Fruit fly (Drosophila melanogaster) whole organism, embryonic: ENCODE data around the gene CG42525.
A peak's percentile ranks its signal among the peaks of the same experiment; 100 is the strongest.

Source experiments
- ATbp ChIP-seq: fragments of 200-800 bp; sonication (Bioruptor generic); optimal IDR thresholded peaks from 2 replicates; lab custom pipeline; 2017; ENCODE audit warnings: missing biosample characterization, mild to moderate bottlenecking, missing genetic modification characterization, missing genetic modification reagents
- B-H2 ChIP-seq: fragments of 200-800 bp; sonication (Bioruptor generic); optimal IDR thresholded peaks from 2 replicates; lab custom pipeline; 2018; ENCODE audit warnings: missing biosample characterization, mild to moderate bottlenecking, missing genetic modification characterization
- Bgb ChIP-seq: fragments of 200-800 bp; sonication (Bioruptor generic); IDR thresholded peaks from 2 replicates; pipeline ENCODE4 v1.3.6; 2022; ENCODE audit warnings: missing biosample characterization, missing genetic modification characterization; ENCODE audit not compliant: partially characterized antibody
- CG1024 ChIP-seq: fragments of 200-800 bp; sonication (Bioruptor generic); IDR thresholded peaks from 2 replicates; pipeline ENCODE4 v1.3.6; 2022; ENCODE audit warnings: missing biosample characterization, missing genetic modification characterization
- CG15514 ChIP-seq: fragments of 200-800 bp; sonication (Bioruptor generic); optimal IDR thresholded peaks from 3 replicates; lab custom pipeline; 2017; ENCODE audit warnings: missing biosample characterization, missing genetic modification characterization, mild to moderate bottlenecking, moderate library complexity, missing genetic modification reagents
- CG15601 ChIP-seq: fragments of 200-800 bp; sonication (Bioruptor generic); optimal IDR thresholded peaks from 3 replicates; lab custom pipeline; 2019; ENCODE audit warnings: missing biosample characterization, mild to moderate bottlenecking, missing genetic modification characterization, moderate library complexity
- CG15696 ChIP-seq: fragments of 200-800 bp; sonication (Bioruptor generic); optimal IDR thresholded peaks from 2 replicates; lab custom pipeline; 2019; ENCODE audit warnings: missing biosample characterization, mild to moderate bottlenecking, missing genetic modification characterization, moderate library complexity
- CG16815 ChIP-seq: fragments of 200-800 bp; sonication (Bioruptor generic); optimal IDR thresholded peaks from 3 replicates; lab custom pipeline; 2017; ENCODE audit warnings: missing biosample characterization, mild to moderate bottlenecking, missing genetic modification characterization
- CG17385 ChIP-seq: fragments of 200-800 bp; sonication (Bioruptor generic); optimal IDR thresholded peaks from 3 replicates; lab custom pipeline; 2018; ENCODE audit warnings: missing biosample characterization, mild to moderate bottlenecking, missing genetic modification characterization
- CG2199 ChIP-seq: fragments of 200-800 bp; sonication (Bioruptor generic); IDR thresholded peaks from 3 replicates; pipeline ENCODE4 v1.3.6; 2022; ENCODE audit warnings: missing biosample characterization, missing genetic modification characterization
- CG3163 ChIP-seq: fragments of 200-800 bp; sonication (Bioruptor generic); optimal IDR thresholded peaks from 3 replicates; lab custom pipeline; 2016; ENCODE audit warnings: missing biosample characterization, missing genetic modification characterization
- CG4282 ChIP-seq: fragments of 200-800 bp; sonication (Bioruptor generic); optimal IDR thresholded peaks from 2 replicates; lab custom pipeline; 2016; ENCODE audit warnings: missing biosample characterization, missing genetic modification characterization
- CG4707 ChIP-seq: fragments of 200-800 bp; sonication (Bioruptor generic); optimal IDR thresholded peaks from 2 replicates; lab custom pipeline; 2018; ENCODE audit warnings: missing biosample characterization, mild to moderate bottlenecking, missing genetic modification characterization, moderate library complexity
- CG4730 ChIP-seq: fragments of 200-800 bp; sonication (Bioruptor generic); IDR thresholded peaks from 2 replicates; pipeline ENCODE4 v1.3.6; 2022; ENCODE audit warnings: missing biosample characterization, missing genetic modification characterization
- CG6813 ChIP-seq: fragments of 200-800 bp; sonication (Bioruptor generic); optimal IDR thresholded peaks from 2 replicates; lab custom pipeline; 2017; ENCODE audit warnings: missing biosample characterization, missing genetic modification characterization, mild to moderate bottlenecking, moderate library complexity, missing genetic modification reagents
- CG7745 ChIP-seq: fragments of 200-800 bp; sonication (Bioruptor generic); optimal IDR thresholded peaks from 2 replicates; lab custom pipeline; 2018; ENCODE audit warnings: missing biosample characterization, mild to moderate bottlenecking, missing genetic modification characterization, moderate library complexity
- CG8290 ChIP-seq, 3 experiments: fragments of 200-800 bp; sonication (Bioruptor generic); optimal IDR thresholded peaks; 2 replicates each; lab custom pipeline; 2016 to 2019; ENCODE audit warnings: missing biosample characterization in 3 of 3, missing genetic modification characterization in 3 of 3, mild to moderate bottlenecking in 2 of 3, moderate library complexity in 1 of 3
- CG9932 ChIP-seq: fragments of 200-800 bp; sonication (Bioruptor generic); IDR thresholded peaks from 2 replicates; pipeline ENCODE4 v1.3.6; 2022; ENCODE audit warnings: missing biosample characterization, missing genetic modification characterization
- CrebB ChIP-seq: fragments of 200-800 bp; sonication (Bioruptor generic); optimal IDR thresholded peaks from 3 replicates; lab custom pipeline; 2018; ENCODE audit warnings: missing biosample characterization, mild to moderate bottlenecking, missing genetic modification characterization
- Deaf1 ChIP-seq: fragments of 200-800 bp; optimal IDR thresholded peaks from 3 replicates; lab custom pipeline; 2019; ENCODE audit warnings: missing biosample characterization, mild to moderate bottlenecking, missing genetic modification characterization, moderate library complexity
- Eip74EF ChIP-seq, 2 experiments: fragments of 200-800 bp in 1 of 2; fragments of >200 bp in 1 of 2; sonication (Bioruptor generic) in 1 of 2; optimal IDR thresholded peaks; 2 replicates each; lab custom pipeline; 2017 to 2019; ENCODE audit warnings: missing biosample characterization in 2 of 2, missing genetic modification characterization in 2 of 2, mild to moderate bottlenecking in 1 of 2, moderate library complexity in 1 of 2
- Hand ChIP-seq: fragments of 200-800 bp; sonication (Bioruptor generic); optimal IDR thresholded peaks from 2 replicates; lab custom pipeline; 2017; ENCODE audit warnings: mild to moderate bottlenecking, missing biosample characterization, missing genetic modification reagents, missing genetic modification characterization
- HmgD ChIP-seq: fragments of 200-800 bp; sonication (Bioruptor generic); optimal IDR thresholded peaks from 3 replicates; lab custom pipeline; 2016; ENCODE audit warnings: missing biosample characterization, missing genetic modification characterization
- MESR4 ChIP-seq: fragments of 200-800 bp; sonication (Bioruptor generic); optimal IDR thresholded peaks from 2 replicates; lab custom pipeline; 2018; ENCODE audit warnings: missing biosample characterization, mild to moderate bottlenecking, missing genetic modification characterization, moderate library complexity
- Oaz ChIP-seq: fragments of 200-800 bp; sonication (Bioruptor generic); IDR thresholded peaks from 2 replicates; pipeline ENCODE4 v1.3.6; 2022; ENCODE audit warnings: missing biosample characterization, missing genetic modification characterization
- Ssrp ChIP-seq: fragments of 200-800 bp; sonication (Bioruptor generic); optimal IDR thresholded peaks from 2 replicates; lab custom pipeline; 2018; ENCODE audit warnings: missing biosample characterization, mild to moderate bottlenecking, missing genetic modification characterization, moderate library complexity
- ato ChIP-seq: fragments of 200-800 bp; sonication (Bioruptor generic); IDR thresholded peaks from 2 replicates; pipeline ENCODE4 v1.3.6; 2022; ENCODE audit warnings: missing biosample characterization, missing genetic modification characterization; ENCODE audit not compliant: partially characterized antibody
- bigmax ChIP-seq: fragments of 200-800 bp; sonication (Bioruptor generic); optimal IDR thresholded peaks from 2 replicates; lab custom pipeline; 2018; ENCODE audit warnings: missing biosample characterization, mild to moderate bottlenecking, missing genetic modification characterization
- bowl ChIP-seq: fragments of 200-800 bp; sonication (Bioruptor generic); IDR thresholded peaks from 2 replicates; pipeline ENCODE4 v1.3.6; 2022; ENCODE audit warnings: missing biosample characterization, missing genetic modification characterization
- cas ChIP-seq: fragments of 200-800 bp; sonication (Bioruptor generic); IDR thresholded peaks from 2 replicates; pipeline ENCODE4 v1.3.6; 2022; ENCODE audit warnings: missing biosample characterization, missing genetic modification characterization
- cato ChIP-seq: fragments of 200-800 bp; sonication (Bioruptor generic); optimal IDR thresholded peaks from 2 replicates; lab custom pipeline; 2016; ENCODE audit warnings: missing biosample characterization, missing genetic modification characterization, borderline replicate concordance
- chm ChIP-seq: fragments of 200-800 bp; sonication (Bioruptor generic); IDR thresholded peaks from 2 replicates; pipeline ENCODE4 v1.3.6; 2022; ENCODE audit warnings: missing biosample characterization, missing genetic modification characterization
- ci ChIP-seq: fragments of 200-800 bp; sonication (Bioruptor generic); IDR thresholded peaks from 3 replicates; pipeline ENCODE4 v1.3.6; 2022; ENCODE audit warnings: missing biosample characterization, missing genetic modification characterization
- da ChIP-seq: fragments of 200-800 bp; sonication (Bioruptor generic); optimal IDR thresholded peaks from 2 replicates; lab custom pipeline; 2016; ENCODE audit warnings: missing biosample characterization, missing genetic modification characterization
- dati ChIP-seq: fragments of 200-800 bp; sonication (Bioruptor generic); IDR thresholded peaks from 2 replicates; pipeline ENCODE4 v1.3.6; 2022; ENCODE audit warnings: missing biosample characterization, missing genetic modification characterization
- disco-r ChIP-seq: fragments of 200-800 bp; sonication (Bioruptor generic); optimal IDR thresholded peaks from 2 replicates; lab custom pipeline; 2016; ENCODE audit warnings: missing biosample characterization, missing genetic modification characterization
- dpn ChIP-seq, 2 experiments: fragments of 200-800 bp; sonication (Bioruptor generic); optimal IDR thresholded peaks; 3 replicates each; lab custom pipeline; 2016; ENCODE audit warnings: missing biosample characterization in 2 of 2, missing genetic modification characterization in 2 of 2
- ems ChIP-seq: fragments of 200-800 bp; sonication (Bioruptor generic); optimal IDR thresholded peaks from 3 replicates; lab custom pipeline; 2016; ENCODE audit warnings: missing biosample characterization, missing genetic modification characterization
- en ChIP-seq: fragments of 200-800 bp; sonication (Bioruptor generic); optimal IDR thresholded peaks from 2 replicates; lab custom pipeline; 2016; ENCODE audit warnings: missing biosample characterization, missing genetic modification characterization
- fd96Cb ChIP-seq: fragments of 200-800 bp; sonication (Bioruptor generic); optimal IDR thresholded peaks from 2 replicates; lab custom pipeline; 2018; ENCODE audit warnings: missing biosample characterization, mild to moderate bottlenecking, missing genetic modification characterization, moderate library complexity
- fru ChIP-seq: fragments of >200 bp; optimal IDR thresholded peaks from 2 replicates; lab custom pipeline; 2017
- pum ChIP-seq: fragments of 200-800 bp; sonication (Bioruptor generic); optimal IDR thresholded peaks from 2 replicates; lab custom pipeline; 2016; ENCODE audit warnings: missing biosample characterization, missing genetic modification characterization
- sr ChIP-seq: fragments of 200-800 bp; sonication (Bioruptor generic); IDR thresholded peaks from 3 replicates; pipeline ENCODE4 v1.3.6; 2022; ENCODE audit warnings: missing biosample characterization, missing genetic modification characterization
- tio ChIP-seq: fragments of 200-800 bp; sonication (Bioruptor generic); optimal IDR thresholded peaks from 2 replicates; lab custom pipeline; 2017; ENCODE audit warnings: missing biosample characterization, missing genetic modification characterization, inconsistent platforms
- toy ChIP-seq: fragments of 200-800 bp; sonication (Bioruptor generic); IDR thresholded peaks from 2 replicates; pipeline ENCODE4 v1.3.6; 2022; ENCODE audit warnings: missing biosample characterization, missing genetic modification characterization
- wek ChIP-seq: fragments of 200-800 bp; sonication (Bioruptor generic); optimal IDR thresholded peaks from 3 replicates; lab custom pipeline; 2018; ENCODE audit warnings: missing biosample characterization, mild to moderate bottlenecking, missing genetic modification characterization, moderate library complexity
- wor ChIP-seq: fragments of 200-800 bp; sonication (Bioruptor generic); IDR thresholded peaks from 2 replicates; pipeline ENCODE4 v1.3.6; 2022; ENCODE audit warnings: missing biosample characterization, missing genetic modification characterization
- zen ChIP-seq: fragments of 200-800 bp; sonication (Bioruptor generic); optimal IDR thresholded peaks from 3 replicates; lab custom pipeline; 2018; ENCODE audit warnings: missing biosample characterization, mild to moderate bottlenecking, missing genetic modification characterization, moderate library complexity

Gene CG42525

dm6 chr3L:3198447-3199402 is 9.2 kb upstream of the CG42525 start, which contains the start of the genes CG32276 and gry (continued):
- TF ChIP-seq pum (GFP tag; lab: Kevin White, UChicago) (peak; percentile 79), B-H2 (GFP tag; lab: Kevin White, UChicago) (peak; percentile 83), Oaz (peak; percentile 60), dati (GFP tag; lab: Robert Waterston, UW) (peak; percentile 48; the same call in 1 of the 2 replicates), disco-r (GFP tag; lab: Kevin White, UChicago) (peak; percentile 80), CG16815 (peak; percentile 47), HmgD (GFP tag; lab: Kevin White, UChicago) (peak; percentile 65), fd96Cb (tag; lab: Kevin White, UChicago) (peak; percentile 57), CrebB (tag; lab: Kevin White, UChicago) (peak; percentile 67), fru (no peak), ato (GFP tag; lab: Robert Waterston, UW) (no peak), dpn (GFP tag; optimal IDR thresholded peaks at IDR 0.05; lab: Kevin White, UChicago) (peak; percentile 76 to 81), cato (peak; percentile 60), CG15696 (tag; lab: Kevin White, UChicago) (peak; percentile 75), CG3163 (GFP tag; lab: Kevin White, UChicago) (peak; percentile 61), bigmax (no peak), MESR4 (GFP tag; lab: Kevin White, UChicago) (peak; percentile 89), cas (GFP tag; lab: Robert Waterston, UW) (peak; percentile 54; the same call in 1 of the 2 replicates), wor (GFP tag; lab: Robert Waterston, UW) (peak; percentile 59), ci (GFP tag; lab: Robert Waterston, UW) (peak; percentile 66; the same call in 2 of the 3 replicates), Ssrp (tag; lab: Kevin White, UChicago) (peak; percentile 55), ATbp (GFP tag; lab: Kevin White, UChicago) (no peak), CG4707 (GFP tag; lab: Kevin White, UChicago) (no peak), CG8290 (GFP tag; optimal IDR thresholded peaks at IDR 0.05; lab: Kevin White, UChicago) (no peak), CG8290 (tag; optimal IDR thresholded peaks at IDR 0.05; lab: Kevin White, UChicago) (peak in 1 of 2 experiments; percentile 15), Deaf1 (tag; lab: Kevin White, UChicago) (no peak), da (GFP tag; lab: Kevin White, UChicago) (peak; percentile 43), sr (GFP tag; lab: Robert Waterston, UW) (no peak; the same call in 2 of the 3 replicates), CG7745 (tag; lab: Kevin White, UChicago) (no peak), CG9932 (peak; percentile 88), chm (GFP tag; lab: Robert Waterston, UW) (peak; percentile 74)

- TF ChIP-seq CG15601 (no peak), Eip74EF (GFP tag; optimal IDR thresholded peaks at IDR 0.05; lab: Kevin White, UChicago) (no peak), Deaf1 (tag; lab: Kevin White, UChicago) (peak; percentile 0), CG2199 (GFP tag; lab: Robert Waterston, UW) (peak; percentile 22; the same call in 2 of the 3 replicates), en (GFP tag; lab: Kevin White, UChicago) (no peak), Bgb (GFP tag; lab: Robert Waterston, UW) (peak; percentile 96), bowl (GFP tag; lab: Robert Waterston, UW) (no peak), Hand (no peak), CG6813 (GFP tag; lab: Kevin White, UChicago) (no peak), wek (GFP tag; lab: Kevin White, UChicago) (no peak), ems (GFP tag; lab: Kevin White, UChicago) (no peak), CG15514 (GFP tag; lab: Kevin White, UChicago) (peak; percentile 83), CG1024 (GFP tag; lab: Robert Waterston, UW) (no peak), zen (tag; lab: Kevin White, UChicago) (no peak), tio (GFP tag; lab: Kevin White, UChicago) (no peak), toy (no peak), CG4730 (GFP tag; lab: Robert Waterston, UW) (no peak), CG4282 (GFP tag; lab: Kevin White, UChicago) (no peak), CG17385 (GFP tag; lab: Kevin White, UChicago) (no peak)
These were observed 7.9 kb upstream of the CG42525 start, which contains the start of gene CG14966 for dm6 chr3L:3197464-3197863. Gene CG14966, minus strand, starts transcription at chr3L:3197631.
